Worm (Caenorhabditis elegans): Measurements from ENCODE around the gene cyl-1.

cyl-1 gene

ce11 chrV:11990511-11991127 is 2.9 kb downstream of the cyl-1 start:
- TF ChIP-seq dmd-6 (GFP tag; IDR thresholded peaks at IDR 0.05) (no peak), T26A8.4 (GFP tag; IDR thresholded peaks at IDR 0.05) (peak; percentile 51; the same call in 1 of the 2 replicates), F37D6.2 (tag; optimal IDR thresholded peaks at IDR 0.05) (no peak), lin-1 (GFP tag; IDR thresholded peaks at IDR 0.05) (no peak), lin-15B (tag; optimal IDR thresholded peaks at IDR 0.05) (no peak), pqm-1 (tag; optimal IDR thresholded peaks at IDR 0.05) (no peak), duxl-1 (tag; optimal IDR thresholded peaks at IDR 0.05; ENCODE audit: poor library complexity) (no peak), T20F7.1 (GFP tag; optimal IDR thresholded peaks at IDR 0.05) (no peak), F26F4.8 (GFP tag; conservative IDR thresholded peaks at IDR 0.05) (no peak), ZK337.2 (GFP tag; IDR thresholded peaks at IDR 0.05) (no peak), nhr-28 (tag; optimal IDR thresholded peaks at IDR 0.05) (no peak), tag-97 (GFP tag; IDR thresholded peaks at IDR 0.05) (no peak), dmd-8 (GFP tag; IDR thresholded peaks at IDR 0.05) (0 out of 2 replicates have a peak, but pooled peaks have one; percentile 22), skn-1 (tag; optimal IDR thresholded peaks at IDR 0.05) (no peak), madf-9 (GFP tag; conservative IDR thresholded peaks at IDR 0.05) (no peak), spr-3 (GFP tag; optimal IDR thresholded peaks at IDR 0.05) (no peak), tra-1 (GFP tag; IDR thresholded peaks at IDR 0.05) (no peak), ces-1 (GFP tag; optimal IDR thresholded peaks at IDR 0.05) (no peak), zfp-2 (tag; optimal IDR thresholded peaks at IDR 0.05) (no peak), ctbp-1 (GFP tag; IDR thresholded peaks at IDR 0.05) (peak; percentile 65; the same call in 1 of the 2 replicates), aha-1 (tag) (no peak), nhr-77 (tag; optimal IDR thresholded peaks at IDR 0.05) (no peak), sdz-12 (GFP tag; optimal IDR thresholded peaks at IDR 0.05) (no peak), mxl-2 (GFP tag; conservative IDR thresholded peaks at IDR 0.05) (no peak), lin-38 (GFP tag; IDR thresholded peaks at IDR 0.05) (peak; percentile 44), zfp-3 (GFP tag; conservative IDR thresholded peaks at IDR 0.05) (no peak), nhr-42 (GFP tag; IDR thresholded peaks at IDR 0.05) (no peak), mes-2 (tag; optimal IDR thresholded peaks at IDR 0.05; ENCODE audit: poor library complexity, severe bottlenecking) (peak; percentile 27), fos-1 (tag; optimal IDR thresholded peaks at IDR 0.05) (no peak), lin-29 (GFP tag; IDR thresholded peaks at IDR 0.05) (no peak), ztf-11 (tag; optimal IDR thresholded peaks at IDR 0.05) (no peak), F10B5.3 (tag; optimal IDR thresholded peaks at IDR 0.05) (no peak), attf-4 (tag; optimal IDR thresholded peaks at IDR 0.05) (no peak), vab-7 (GFP tag; IDR thresholded peaks at IDR 0.05) (no peak), egl-43 (GFP tag; IDR thresholded peaks at IDR 0.05) (no peak), ztf-7 (tag; optimal IDR thresholded peaks at IDR 0.05) (no peak), snpc-4 (tag; optimal IDR thresholded peaks at IDR 0.05) (no peak), ceh-20 (GFP tag; IDR thresholded peaks at IDR 0.05) (no peak), hlh-11 (tag; optimal IDR thresholded peaks at IDR 0.05) (no peak), ceh-32 (tag; optimal IDR thresholded peaks at IDR 0.05; ENCODE audit: poor library complexity) (no peak), R02D3.7 (tag; optimal IDR thresholded peaks at IDR 0.05) (no peak), D1046.2 (GFP tag; IDR thresholded peaks at IDR 0.05) (no peak), unc-39 (tag; optimal IDR thresholded peaks at IDR 0.05) (no peak), ceh-82 (tag; optimal IDR thresholded peaks at IDR 0.05) (no peak), nhr-11 (tag; optimal IDR thresholded peaks at IDR 0.05) (no peak), mep-1 (tag; optimal IDR thresholded peaks at IDR 0.05) (no peak), lin-39 (tag; optimal IDR thresholded peaks at IDR 0.05) (no peak), nhr-48 (tag; optimal IDR thresholded peaks at IDR 0.05) (no peak), Y75B8A.6 (GFP tag; IDR thresholded peaks at IDR 0.05) (no peak), F49E8.2 (tag; optimal IDR thresholded peaks at IDR 0.05; ENCODE audit: borderline replicate concordance) (no peak), zip-2 (tag; optimal IDR thresholded peaks at IDR 0.05) (no peak), nhr-237 (tag; optimal IDR thresholded peaks at IDR 0.05) (no peak), madf-5 (GFP tag; IDR thresholded peaks at IDR 0.05) (no peak)

Measured in whole organism, L4 larva.